Fruit fly (Drosophila melanogaster) whole organism, embryonic: ENCODE measurements around the gene CG12990.

Source experiments
- Abd-B ChIP-seq: fragments of 200-800 bp; sonication (Bioruptor generic); optimal IDR thresholded peaks from 2 replicates; lab custom pipeline; 2018; ENCODE audit warnings: missing biosample characterization, mild to moderate bottlenecking, missing genetic modification characterization, moderate library complexity
- B-H2 ChIP-seq: fragments of 200-800 bp; sonication (Bioruptor generic); optimal IDR thresholded peaks from 2 replicates; lab custom pipeline; 2018; ENCODE audit warnings: missing biosample characterization, mild to moderate bottlenecking, missing genetic modification characterization
- BEAF-32 ChIP-seq: fragments of 200-800 bp; sonication (Bioruptor generic); optimal IDR thresholded peaks from 3 replicates; lab custom pipeline; 2017; ENCODE audit warnings: missing biosample characterization, missing genetic modification characterization, mild to moderate bottlenecking, moderate library complexity, missing genetic modification reagents
- CG1024 ChIP-seq: fragments of 200-800 bp; sonication (Bioruptor generic); IDR thresholded peaks from 2 replicates; pipeline ENCODE4 v1.3.6; 2022; ENCODE audit warnings: missing biosample characterization, missing genetic modification characterization
- CG10267 ChIP-seq: fragments of 200-800 bp; sonication (Bioruptor generic); optimal IDR thresholded peaks from 2 replicates; lab custom pipeline; 2018; ENCODE audit warnings: missing biosample characterization, mild to moderate bottlenecking, missing genetic modification characterization, moderate library complexity
- CG12071 ChIP-seq: fragments of 200-800 bp; sonication (Bioruptor generic); optimal IDR thresholded peaks from 3 replicates; lab custom pipeline; 2018; ENCODE audit warnings: missing biosample characterization, mild to moderate bottlenecking, missing genetic modification characterization
- CG13123 ChIP-seq: fragments of 200-800 bp; sonication (Bioruptor generic); optimal IDR thresholded peaks from 2 replicates; lab custom pipeline; 2016; ENCODE audit warnings: missing biosample characterization, missing genetic modification characterization
- CG13624 ChIP-seq: fragments of 200-800 bp; sonication (Bioruptor generic); optimal IDR thresholded peaks from 2 replicates; lab custom pipeline; 2016; ENCODE audit warnings: missing biosample characterization, missing genetic modification characterization
- CG14014 ChIP-seq: fragments of 200-800 bp; sonication (Bioruptor generic); IDR thresholded peaks from 2 replicates; pipeline ENCODE4 v1.3.6; 2022; ENCODE audit warnings: missing biosample characterization, missing genetic modification characterization
- CG14860 ChIP-seq: fragments of 200-800 bp; sonication (Bioruptor generic); IDR thresholded peaks from 3 replicates; pipeline ENCODE4 v1.3.6; 2022; ENCODE audit warnings: missing biosample characterization, missing genetic modification characterization; ENCODE audit not compliant: partially characterized antibody
- CG16863 ChIP-seq: fragments of 200-800 bp; sonication (Bioruptor generic); optimal IDR thresholded peaks from 3 replicates; lab custom pipeline; 2016; ENCODE audit warnings: missing biosample characterization, missing genetic modification characterization
- CG17359 ChIP-seq: fragments of 200-800 bp; sonication (Bioruptor generic); optimal IDR thresholded peaks from 3 replicates; lab custom pipeline; 2018; ENCODE audit warnings: missing biosample characterization, mild to moderate bottlenecking, missing genetic modification characterization, moderate library complexity
- CG2199 ChIP-seq: fragments of 200-800 bp; sonication (Bioruptor generic); IDR thresholded peaks from 3 replicates; pipeline ENCODE4 v1.3.6; 2022; ENCODE audit warnings: missing biosample characterization, missing genetic modification characterization
- CG2875 ChIP-seq: fragments of 200-800 bp; sonication (Bioruptor generic); optimal IDR thresholded peaks from 2 replicates; lab custom pipeline; 2017; ENCODE audit warnings: missing biosample characterization, mild to moderate bottlenecking, missing genetic modification characterization, missing genetic modification reagents
- CG2889 ChIP-seq: fragments of 200-800 bp; sonication (Bioruptor generic); IDR thresholded peaks from 3 replicates; pipeline ENCODE4 v1.3.6; 2022; ENCODE audit warnings: missing biosample characterization, missing genetic modification characterization
- CG3726 ChIP-seq: fragments of 200-800 bp; sonication (Bioruptor generic); IDR thresholded peaks from 3 replicates; pipeline ENCODE4, ENCODE4 v1.3.6; 2022; ENCODE audit warnings: missing biosample characterization, missing genetic modification characterization
- CG3847 ChIP-seq: fragments of 200-800 bp; sonication (Bioruptor generic); IDR thresholded peaks from 2 replicates; pipeline ENCODE4 v1.3.6; 2022; ENCODE audit warnings: missing biosample characterization, missing genetic modification characterization
- CG4328 ChIP-seq: fragments of 200-800 bp; sonication (Bioruptor generic); optimal IDR thresholded peaks from 3 replicates; lab custom pipeline; 2017; ENCODE audit warnings: missing biosample characterization, missing genetic modification reagents, missing genetic modification characterization
- CG4707 ChIP-seq: fragments of 200-800 bp; sonication (Bioruptor generic); optimal IDR thresholded peaks from 2 replicates; lab custom pipeline; 2018; ENCODE audit warnings: missing biosample characterization, mild to moderate bottlenecking, missing genetic modification characterization, moderate library complexity
- CG6765 ChIP-seq: fragments of 200-800 bp; sonication (Bioruptor generic); optimal IDR thresholded peaks from 3 replicates; lab custom pipeline; 2017; ENCODE audit warnings: missing biosample characterization, mild to moderate bottlenecking, missing genetic modification characterization
- CG7556 ChIP-seq: fragments of 200-800 bp; sonication (Bioruptor generic); optimal IDR thresholded peaks from 2 replicates; lab custom pipeline; 2017; ENCODE audit warnings: missing biosample characterization, mild to moderate bottlenecking, missing genetic modification characterization
- CG7963 ChIP-seq: fragments of 200-800 bp; sonication (Bioruptor generic); IDR thresholded peaks from 3 replicates; pipeline ENCODE4 v1.3.6; 2022; ENCODE audit warnings: missing biosample characterization, missing genetic modification characterization; ENCODE audit not compliant: partially characterized antibody
- Doc2 ChIP-seq: fragments of 200-800 bp; sonication (Bioruptor generic); IDR thresholded peaks from 2 replicates; pipeline ENCODE4 v1.3.6; 2022; ENCODE audit warnings: missing biosample characterization, missing genetic modification characterization
- Ets65A ChIP-seq: fragments of 200-800 bp; sonication (Bioruptor generic); peaks from one replicate; lab custom pipeline; 2016; ENCODE audit warnings: missing biosample characterization, missing genetic modification characterization
- Fer1 ChIP-seq: fragments of 200-800 bp; sonication (Bioruptor generic); optimal IDR thresholded peaks from 2 replicates; lab custom pipeline; 2017; ENCODE audit warnings: missing biosample characterization, mild to moderate bottlenecking, missing genetic modification characterization
- Fer2 ChIP-seq: fragments of 200-800 bp; sonication (Bioruptor generic); optimal IDR thresholded peaks from 2 replicates; lab custom pipeline; 2018; ENCODE audit warnings: missing biosample characterization, mild to moderate bottlenecking, missing genetic modification characterization, moderate library complexity
- Gug ChIP-seq: fragments of 200-800 bp; sonication (Bioruptor generic); IDR thresholded peaks from 4 replicates; pipeline ENCODE4 v1.3.6; 2022; ENCODE audit warnings: missing biosample characterization, missing genetic modification characterization
- HLHmδ ChIP-seq: fragments of 200-800 bp; sonication (Bioruptor generic); optimal IDR thresholded peaks from 2 replicates; lab custom pipeline; 2018; ENCODE audit warnings: missing biosample characterization, mild to moderate bottlenecking, missing genetic modification characterization, moderate library complexity
- Hand ChIP-seq: fragments of 200-800 bp; sonication (Bioruptor generic); optimal IDR thresholded peaks from 2 replicates; lab custom pipeline; 2017; ENCODE audit warnings: mild to moderate bottlenecking, missing biosample characterization, missing genetic modification reagents, missing genetic modification characterization
- Kr ChIP-seq: fragments of 200-800 bp; sonication (Bioruptor generic); optimal IDR thresholded peaks from 2 replicates; lab custom pipeline; 2017; ENCODE audit warnings: missing biosample characterization, mild to moderate bottlenecking, missing genetic modification characterization
- MBD-R2 ChIP-seq: fragments of 200-800 bp; sonication (Bioruptor generic); IDR thresholded peaks from 2 replicates; pipeline ENCODE4 v1.3.6; 2022; ENCODE audit warnings: missing biosample characterization, missing genetic modification characterization
- Scr ChIP-seq: fragments of 200-800 bp; sonication (Bioruptor generic); IDR thresholded peaks from 2 replicates; pipeline ENCODE4 v1.3.6; 2022; ENCODE audit warnings: missing biosample characterization, missing genetic modification characterization; ENCODE audit not compliant: partially characterized antibody
- Sox100B ChIP-seq: fragments of 200-800 bp; sonication (Bioruptor generic); optimal IDR thresholded peaks from 3 replicates; lab custom pipeline; 2018; ENCODE audit warnings: missing biosample characterization, mild to moderate bottlenecking, missing genetic modification characterization
- Spps ChIP-seq: fragments of 200-800 bp; sonication (Bioruptor generic); optimal IDR thresholded peaks from 2 replicates; lab custom pipeline; 2018; ENCODE audit warnings: missing biosample characterization, mild to moderate bottlenecking, missing genetic modification characterization
- Tbp ChIP-seq: fragments of >200 bp; optimal IDR thresholded peaks from 2 replicates; lab custom pipeline; 2018; ENCODE audit warnings: missing biosample characterization, missing genetic modification characterization
- Usf ChIP-seq: fragments of 200-800 bp; sonication (Bioruptor generic); optimal IDR thresholded peaks from 2 replicates; lab custom pipeline; 2017; ENCODE audit warnings: missing genotype, missing biosample characterization, missing genetic modification characterization
- Vsx1 ChIP-seq: fragments of 200-800 bp; sonication (Bioruptor generic); optimal IDR thresholded peaks from 2 replicates; lab custom pipeline; 2017; ENCODE audit warnings: missing biosample characterization, mild to moderate bottlenecking, missing genetic modification characterization, missing genetic modification reagents
- ap ChIP-seq: fragments of 200-800 bp; sonication (Bioruptor generic); IDR thresholded peaks from 2 replicates; pipeline ENCODE4 v1.3.6; 2022; ENCODE audit warnings: missing biosample characterization, missing genetic modification characterization
- ash1 ChIP-seq: fragments of 200-800 bp; sonication (Bioruptor generic); optimal IDR thresholded peaks from 2 replicates; lab custom pipeline; 2018; ENCODE audit warnings: missing biosample characterization, mild to moderate bottlenecking, missing genetic modification characterization
- disco-r ChIP-seq: fragments of 200-800 bp; sonication (Bioruptor generic); optimal IDR thresholded peaks from 2 replicates; lab custom pipeline; 2016; ENCODE audit warnings: missing biosample characterization, missing genetic modification characterization
- ems ChIP-seq: fragments of 200-800 bp; sonication (Bioruptor generic); optimal IDR thresholded peaks from 3 replicates; lab custom pipeline; 2016; ENCODE audit warnings: missing biosample characterization, missing genetic modification characterization
- ewg ChIP-seq: fragments of 200-800 bp; sonication (Bioruptor generic); optimal IDR thresholded peaks from 3 replicates; lab custom pipeline; 2017; ENCODE audit warnings: mild to moderate bottlenecking, missing biosample characterization, missing genetic modification reagents, missing genetic modification characterization
- hth ChIP-seq: fragments of >200 bp; optimal IDR thresholded peaks from 2 replicates; lab custom pipeline; 2017; ENCODE audit warnings: inconsistent platforms
- kni ChIP-seq: fragments of 200-800 bp; sonication (Bioruptor generic); optimal IDR thresholded peaks from 3 replicates; lab custom pipeline; 2017; ENCODE audit warnings: mild to moderate bottlenecking, missing biosample characterization, missing genetic modification reagents, missing genetic modification characterization
- lab ChIP-seq: fragments of 200-800 bp; sonication (Bioruptor generic); optimal IDR thresholded peaks from 3 replicates; lab custom pipeline; 2017; ENCODE audit warnings: missing biosample characterization, missing genetic modification characterization, mild to moderate bottlenecking, moderate library complexity, missing genetic modification reagents
- lilli ChIP-seq: fragments of 200-800 bp; sonication (Bioruptor generic); optimal IDR thresholded peaks from 3 replicates; lab custom pipeline; 2016; ENCODE audit warnings: missing biosample characterization, missing genetic modification characterization
- onecut ChIP-seq: fragments of 200-800 bp; sonication (Bioruptor generic); IDR thresholded peaks from 2 replicates; pipeline ENCODE4 v1.3.6; 2022; ENCODE audit warnings: missing biosample characterization, missing genetic modification characterization
- pho ChIP-seq: fragments of 200-800 bp; sonication (Bioruptor generic); optimal IDR thresholded peaks from 2 replicates; lab custom pipeline; 2016; ENCODE audit warnings: missing biosample characterization, missing genetic modification characterization
- pnt ChIP-seq: fragments of 200-800 bp; sonication (Bioruptor generic); optimal IDR thresholded peaks from 3 replicates; lab custom pipeline; 2016; ENCODE audit warnings: missing biosample characterization, missing genetic modification characterization
- twi ChIP-seq: fragments of 200-800 bp; optimal IDR thresholded peaks from 2 replicates; lab custom pipeline; 2019; ENCODE audit warnings: missing biosample characterization, mild to moderate bottlenecking, missing genetic modification characterization, moderate library complexity

CG12990 gene

dm6 chrX:17698864-17699504 lies 27.3 kb upstream of the CG12990 start (continued):
- peak; percentile 96 for TF ChIP-seq CG7556 (GFP tag; lab: Kevin White, UChicago)
- peak; percentile 77 for TF ChIP-seq twi (tag; lab: Kevin White, UChicago)
- TF ChIP-seq MBD-R2 (GFP tag; lab: Robert Waterston, UW): peak; percentile 16; the same call in 1 of the 2 replicates
- peak; percentile 86 for TF ChIP-seq pho (GFP tag; lab: Kevin White, UChicago)
- TF ChIP-seq CG14860 (GFP tag; lab: Robert Waterston, UW): no peak
- no peak for TF ChIP-seq Doc2 (GFP tag; lab: Robert Waterston, UW)
- peak; percentile 89 for TF ChIP-seq lilli
- peak; percentile 87 for TF ChIP-seq CG13624 (GFP tag; lab: Kevin White, UChicago)
- TF ChIP-seq HLHmδ (GFP tag; lab: Kevin White, UChicago): no peak
- TF ChIP-seq CG7963 (GFP tag; lab: Robert Waterston, UW): no peak
- no peak for TF ChIP-seq ash1 (GFP tag; lab: Kevin White, UChicago)
- TF ChIP-seq pnt (GFP tag; lab: Kevin White, UChicago): peak; percentile 67
- TF ChIP-seq Usf: peak; percentile 82
- TF ChIP-seq onecut: peak; percentile 61
- peak; percentile 85 for TF ChIP-seq lab (GFP tag; lab: Kevin White, UChicago)
- TF ChIP-seq Fer2 (tag; lab: Kevin White, UChicago): peak; percentile 64
- peak; percentile 86 for TF ChIP-seq CG6765 (GFP tag; lab: Kevin White, UChicago)
- peak; percentile 85 for TF ChIP-seq CG10267 (tag; lab: Kevin White, UChicago)
- no peak for TF ChIP-seq hth (lab: Kevin White, UChicago)
- TF ChIP-seq CG12071: peak; percentile 57
- TF ChIP-seq CG14014: peak; percentile 83
- peak; percentile 75 for TF ChIP-seq CG16863 (GFP tag; lab: Kevin White, UChicago)
- peak; percentile 13 for TF ChIP-seq BEAF-32 (GFP tag; lab: Kevin White, UChicago)
- TF ChIP-seq Abd-B (GFP tag; lab: Kevin White, UChicago): peak; percentile 79
- TF ChIP-seq CG3847: peak; percentile 75
- no peak for TF ChIP-seq CG1024 (GFP tag; lab: Robert Waterston, UW)
- TF ChIP-seq Ets65A (GFP tag; lab: Kevin White, UChicago): peak; percentile 98
- TF ChIP-seq Sox100B: peak; percentile 94
- TF ChIP-seq Gug: peak; percentile 51; the same call in 1 of the 4 replicates
- no peak for TF ChIP-seq CG4707 (GFP tag; lab: Kevin White, UChicago)
- peak; percentile 80 for TF ChIP-seq CG17359
- TF ChIP-seq CG3726 (GFP tag; lab: Robert Waterston, UW): no peak
- TF ChIP-seq Scr (GFP tag; lab: Robert Waterston, UW): no peak
- TF ChIP-seq Hand (GFP tag; lab: Kevin White, UChicago): peak; percentile 75
- TF ChIP-seq Vsx1 (GFP tag; lab: Kevin White, UChicago): peak; percentile 72
- peak; percentile 75 for TF ChIP-seq kni
- TF ChIP-seq Spps: peak; percentile 58
- peak; percentile 4 for TF ChIP-seq B-H2
- no peak for TF ChIP-seq Kr (GFP tag; lab: Kevin White, UChicago)
- TF ChIP-seq CG2875: peak; percentile 69
- TF ChIP-seq Fer1 (GFP tag; lab: Kevin White, UChicago): peak; percentile 90
- peak; percentile 39 for TF ChIP-seq CG13123 (GFP tag; lab: Kevin White, UChicago)
- TF ChIP-seq Tbp (GFP tag; lab: Kevin White, UChicago): no peak
- no peak for TF ChIP-seq CG2199 (GFP tag; lab: Robert Waterston, UW)
- peak; percentile 80 for TF ChIP-seq ems (GFP tag; lab: Kevin White, UChicago)
- peak; percentile 43; the same call in 1 of the 2 replicates for TF ChIP-seq ap (GFP tag; lab: Robert Waterston, UW)
- peak; percentile 70 for TF ChIP-seq disco-r (GFP tag; lab: Kevin White, UChicago)
- peak; percentile 69 for TF ChIP-seq ewg (GFP tag; lab: Kevin White, UChicago)
- TF ChIP-seq CG2889 (GFP tag; lab: Robert Waterston, UW): peak; percentile 49; the same call in 1 of the 3 replicates
- TF ChIP-seq CG4328 (GFP tag; lab: Kevin White, UChicago): peak; percentile 85
